Fruit fly (Drosophila melanogaster) whole organism, embryonic: Measurements from ENCODE around the gene Hr38.

Experiments used
- Atf3 ChIP-seq: fragments of 200-800 bp; sonication (Bioruptor generic); optimal IDR thresholded peaks from 3 replicates; lab custom pipeline; 2016; ENCODE audit warnings: missing biosample characterization, missing genetic modification characterization
- CG10274 ChIP-seq: fragments of 200-800 bp; sonication (Bioruptor generic); optimal IDR thresholded peaks from 3 replicates; lab custom pipeline; 2017; ENCODE audit warnings: missing biosample characterization, mild to moderate bottlenecking, missing genetic modification characterization
- CG10654 ChIP-seq: fragments of 200-800 bp; sonication (Bioruptor generic); optimal IDR thresholded peaks from 2 replicates; lab custom pipeline; 2016; ENCODE audit warnings: missing biosample characterization, missing genetic modification characterization
- CG11504 ChIP-seq: fragments of 200-800 bp; sonication (Bioruptor generic); optimal IDR thresholded peaks from 3 replicates; lab custom pipeline; 2019; ENCODE audit warnings: missing biosample characterization, mild to moderate bottlenecking, missing genetic modification characterization, moderate library complexity
- CG12769 ChIP-seq: fragments of 200-800 bp; sonication (Bioruptor generic); optimal IDR thresholded peaks from 2 replicates; lab custom pipeline; 2019; ENCODE audit warnings: missing biosample characterization, mild to moderate bottlenecking, missing genetic modification characterization, moderate library complexity
- CG15601 ChIP-seq: fragments of 200-800 bp; sonication (Bioruptor generic); optimal IDR thresholded peaks from 3 replicates; lab custom pipeline; 2019; ENCODE audit warnings: missing biosample characterization, mild to moderate bottlenecking, missing genetic modification characterization, moderate library complexity
- CG1603 ChIP-seq: fragments of 200-800 bp; sonication (Bioruptor generic); optimal IDR thresholded peaks from 2 replicates; lab custom pipeline; 2019; ENCODE audit warnings: missing biosample characterization, mild to moderate bottlenecking, missing genetic modification characterization, moderate library complexity
- CG1792 ChIP-seq: fragments of 200-800 bp; sonication (Bioruptor generic); optimal IDR thresholded peaks from 2 replicates; lab custom pipeline; 2016; ENCODE audit warnings: missing biosample characterization, missing genetic modification characterization
- CG2678 ChIP-seq: fragments of 200-800 bp; sonication (Bioruptor generic); optimal IDR thresholded peaks from 3 replicates; lab custom pipeline; 2019; ENCODE audit warnings: missing biosample characterization, mild to moderate bottlenecking, missing genetic modification characterization, moderate library complexity
- CG2875 ChIP-seq: fragments of 200-800 bp; sonication (Bioruptor generic); optimal IDR thresholded peaks from 2 replicates; lab custom pipeline; 2017; ENCODE audit warnings: missing biosample characterization, mild to moderate bottlenecking, missing genetic modification characterization, missing genetic modification reagents
- CG2889 ChIP-seq: fragments of 200-800 bp; sonication (Bioruptor generic); IDR thresholded peaks from 3 replicates; pipeline ENCODE4 v1.3.6; 2022; ENCODE audit warnings: missing biosample characterization, missing genetic modification characterization
- CG34422 ChIP-seq: fragments of 200-800 bp; sonication (Bioruptor generic); IDR thresholded peaks from 3 replicates; pipeline ENCODE4 v1.3.6; 2022; ENCODE audit warnings: missing biosample characterization, missing genetic modification characterization
- CG3847 ChIP-seq: fragments of 200-800 bp; sonication (Bioruptor generic); IDR thresholded peaks from 2 replicates; pipeline ENCODE4 v1.3.6; 2022; ENCODE audit warnings: missing biosample characterization, missing genetic modification characterization
- CG4404 ChIP-seq: fragments of 200-800 bp; sonication (Bioruptor generic); IDR thresholded peaks from 2 replicates; pipeline ENCODE4 v1.3.6; 2022; ENCODE audit warnings: missing biosample characterization, missing genetic modification characterization
- CG4730 ChIP-seq: fragments of 200-800 bp; sonication (Bioruptor generic); IDR thresholded peaks from 2 replicates; pipeline ENCODE4 v1.3.6; 2022; ENCODE audit warnings: missing biosample characterization, missing genetic modification characterization
- CG5953 ChIP-seq: fragments of 200-800 bp; sonication (Bioruptor generic); IDR thresholded peaks from 2 replicates; pipeline ENCODE4 v1.3.6; 2022; ENCODE audit warnings: missing biosample characterization, missing genetic modification characterization
- CG6175 ChIP-seq: fragments of 200-800 bp; sonication (Bioruptor generic); IDR thresholded peaks from 3 replicates; pipeline ENCODE4 v1.3.6; 2022; ENCODE audit warnings: missing biosample characterization, missing genetic modification characterization
- CG7786 ChIP-seq: fragments of 200-800 bp; sonication (Bioruptor generic); optimal IDR thresholded peaks from 2 replicates; lab custom pipeline; 2016; ENCODE audit warnings: missing biosample characterization, missing genetic modification characterization
- CG8388 ChIP-seq: fragments of 200-800 bp; sonication (Bioruptor generic); optimal IDR thresholded peaks from 2 replicates; lab custom pipeline; 2019; ENCODE audit warnings: missing biosample characterization, mild to moderate bottlenecking, missing genetic modification characterization, moderate library complexity
- CG9215 ChIP-seq: fragments of 200-800 bp; sonication (Bioruptor generic); IDR thresholded peaks from 2 replicates; pipeline ENCODE4 v1.3.6; 2022; ENCODE audit warnings: missing biosample characterization, missing genetic modification characterization
- CG9817 ChIP-seq: fragments of 200-800 bp; sonication (Bioruptor generic); optimal IDR thresholded peaks from 2 replicates; lab custom pipeline; 2018; ENCODE audit warnings: missing biosample characterization, mild to moderate bottlenecking, missing genetic modification characterization, moderate library complexity
- CkIIα-i1 ChIP-seq: fragments of 200-800 bp; sonication (Bioruptor generic); IDR thresholded peaks from 2 replicates; pipeline ENCODE4 v1.3.6; 2022; ENCODE audit warnings: missing biosample characterization, missing genetic modification characterization
- Dbx ChIP-seq: fragments of 200-800 bp; sonication (Bioruptor generic); IDR thresholded peaks from 3 replicates; pipeline ENCODE4 v1.3.6; 2022; ENCODE audit warnings: missing biosample characterization, missing genetic modification characterization
- Deaf1 ChIP-seq: fragments of 200-800 bp; optimal IDR thresholded peaks from 3 replicates; lab custom pipeline; 2019; ENCODE audit warnings: missing biosample characterization, mild to moderate bottlenecking, missing genetic modification characterization, moderate library complexity
- Gug ChIP-seq: fragments of 200-800 bp; sonication (Bioruptor generic); IDR thresholded peaks from 4 replicates; pipeline ENCODE4 v1.3.6; 2022; ENCODE audit warnings: missing biosample characterization, missing genetic modification characterization
- Hr39 ChIP-seq: fragments of >200 bp; optimal IDR thresholded peaks from 2 replicates; lab custom pipeline; 2017
- NC2α ChIP-seq: fragments of 200-800 bp; sonication (Bioruptor generic); optimal IDR thresholded peaks from 2 replicates; lab custom pipeline; 2016; ENCODE audit warnings: missing biosample characterization, missing genetic modification characterization
- Nf-YB ChIP-seq: fragments of 200-800 bp; sonication (Bioruptor generic); optimal IDR thresholded peaks from 3 replicates; lab custom pipeline; 2019; ENCODE audit warnings: missing biosample characterization, mild to moderate bottlenecking, missing genetic modification characterization, moderate library complexity
- Optix ChIP-seq: fragments of 200-800 bp; sonication (Bioruptor generic); IDR thresholded peaks from 3 replicates; pipeline ENCODE4 v1.3.6; 2022; ENCODE audit warnings: missing biosample characterization, missing genetic modification characterization
- abd-A ChIP-seq: fragments of 200-800 bp; sonication (Bioruptor generic); optimal IDR thresholded peaks from 3 replicates; lab custom pipeline; 2019; ENCODE audit warnings: missing biosample characterization, mild to moderate bottlenecking, missing genetic modification characterization, moderate library complexity
- ash1 ChIP-seq: fragments of 200-800 bp; sonication (Bioruptor generic); optimal IDR thresholded peaks from 2 replicates; lab custom pipeline; 2018; ENCODE audit warnings: missing biosample characterization, mild to moderate bottlenecking, missing genetic modification characterization
- br ChIP-seq: fragments of >200 bp; optimal IDR thresholded peaks from 2 replicates; lab custom pipeline; 2017
- cad ChIP-seq: fragments of >200 bp; optimal IDR thresholded peaks from 2 replicates; lab custom pipeline; 2017; ENCODE audit warnings: missing biosample characterization, missing genetic modification characterization
- cato ChIP-seq: fragments of 200-800 bp; sonication (Bioruptor generic); optimal IDR thresholded peaks from 2 replicates; lab custom pipeline; 2016; ENCODE audit warnings: missing biosample characterization, missing genetic modification characterization, borderline replicate concordance
- corto ChIP-seq: fragments of 200-800 bp; sonication (Bioruptor generic); optimal IDR thresholded peaks from 2 replicates; lab custom pipeline; 2016; ENCODE audit warnings: missing biosample characterization, mild to moderate bottlenecking, missing genetic modification characterization, moderate library complexity
- croc ChIP-seq: fragments of 200-800 bp; sonication (Bioruptor generic); conservative IDR thresholded peaks from 3 replicates; pipeline ENCODE4 v1.3.6; 2022; ENCODE audit warnings: missing biosample characterization, missing genetic modification characterization
- crol ChIP-seq: fragments of 200-800 bp; sonication (Bioruptor generic); IDR thresholded peaks from 2 replicates; pipeline ENCODE4 v1.3.6; 2022; ENCODE audit warnings: missing biosample characterization, missing genetic modification characterization
- dati ChIP-seq: fragments of 200-800 bp; sonication (Bioruptor generic); IDR thresholded peaks from 2 replicates; pipeline ENCODE4 v1.3.6; 2022; ENCODE audit warnings: missing biosample characterization, missing genetic modification characterization
- dpn ChIP-seq, 2 experiments: fragments of 200-800 bp; sonication (Bioruptor generic); optimal IDR thresholded peaks; 3 replicates each; lab custom pipeline; 2016; ENCODE audit warnings: missing biosample characterization in 2 of 2, missing genetic modification characterization in 2 of 2
- gce ChIP-seq: fragments of 200-800 bp; sonication (Bioruptor generic); IDR thresholded peaks from 3 replicates; pipeline ENCODE4 v1.3.6; 2022; ENCODE audit warnings: missing biosample characterization, missing genetic modification characterization
- ind ChIP-seq: fragments of 200-800 bp; sonication (Bioruptor generic); optimal IDR thresholded peaks from 3 replicates; lab custom pipeline; 2016; ENCODE audit warnings: missing biosample characterization, missing genetic modification characterization
- kni ChIP-seq: fragments of 200-800 bp; sonication (Bioruptor generic); optimal IDR thresholded peaks from 3 replicates; lab custom pipeline; 2017; ENCODE audit warnings: mild to moderate bottlenecking, missing biosample characterization, missing genetic modification reagents, missing genetic modification characterization
- knrl ChIP-seq: fragments of 200-800 bp; sonication (Bioruptor generic); IDR thresholded peaks from 3 replicates; pipeline ENCODE4 v1.3.6; 2022; ENCODE audit warnings: missing biosample characterization, missing genetic modification characterization; ENCODE audit not compliant: partially characterized antibody
- nom ChIP-seq: fragments of 200-800 bp; sonication (Bioruptor generic); optimal IDR thresholded peaks from 2 replicates; lab custom pipeline; 2017; ENCODE audit warnings: missing biosample characterization, missing genetic modification characterization, mild to moderate bottlenecking, moderate library complexity, missing genetic modification reagents
- pum ChIP-seq: fragments of 200-800 bp; sonication (Bioruptor generic); optimal IDR thresholded peaks from 2 replicates; lab custom pipeline; 2016; ENCODE audit warnings: missing biosample characterization, missing genetic modification characterization
- row ChIP-seq: fragments of 200-800 bp; sonication (Bioruptor generic); IDR thresholded peaks from 3 replicates; pipeline ENCODE4 v1.3.6; 2022; ENCODE audit warnings: missing biosample characterization, missing genetic modification characterization
- run ChIP-seq: fragments of 200-800 bp; sonication (Bioruptor generic); optimal IDR thresholded peaks from 3 replicates; lab custom pipeline; 2018; ENCODE audit warnings: missing biosample characterization, mild to moderate bottlenecking, missing genetic modification characterization
- tgo ChIP-seq: fragments of 200-800 bp; sonication (Bioruptor generic); IDR thresholded peaks from 3 replicates; pipeline ENCODE4 v1.3.6; 2022; ENCODE audit warnings: missing biosample characterization, missing genetic modification characterization
- toy ChIP-seq: fragments of 200-800 bp; sonication (Bioruptor generic); IDR thresholded peaks from 2 replicates; pipeline ENCODE4 v1.3.6; 2022; ENCODE audit warnings: missing biosample characterization, missing genetic modification characterization
- ttk ChIP-seq: fragments of 200-800 bp; sonication (Bioruptor generic); IDR thresholded peaks from 2 replicates; pipeline ENCODE4 v2.1.2; 2022; ENCODE audit warnings: missing biosample characterization, missing genetic modification characterization
- zen2 ChIP-seq: fragments of 200-800 bp; sonication (Bioruptor generic); IDR thresholded peaks from 3 replicates; pipeline ENCODE4 v1.3.6; 2022; ENCODE audit warnings: missing biosample characterization, missing genetic modification characterization; ENCODE audit not compliant: partially characterized antibody

Gene Hr38

dm6 chr2L:20759809-20760485, 45.6 kb upstream of the Hr38 start (continued):
- TF ChIP-seq dpn (GFP tag; optimal IDR thresholded peaks at IDR 0.05; lab: Kevin White, UChicago) (peak in 1 of 2 experiments; percentile 18), CG9215 (GFP tag; lab: Robert Waterston, UW) (peak; percentile 29; the same call in 1 of the 2 replicates), pum (GFP tag; lab: Kevin White, UChicago) (peak; percentile 1), kni (no peak), row (GFP tag; lab: Robert Waterston, UW) (peak; percentile 68), CG4404 (GFP tag; lab: Robert Waterston, UW) (no peak), CG1603 (tag; lab: Kevin White, UChicago) (no peak), tgo (GFP tag; lab: Robert Waterston, UW) (peak; percentile 50; the same call in 2 of the 3 replicates), CG10274 (GFP tag; lab: Kevin White, UChicago) (no peak), Nf-YB (GFP tag; lab: Kevin White, UChicago) (peak; percentile 27), CG5953 (GFP tag; lab: Robert Waterston, UW) (no peak), br (no peak), CG12769 (tag; lab: Kevin White, UChicago) (no peak), zen2 (GFP tag; lab: Robert Waterston, UW) (no peak), run (tag; lab: Kevin White, UChicago) (no peak), ash1 (GFP tag; lab: Kevin White, UChicago) (no peak), CG6175 (no peak), Optix (GFP tag; lab: Robert Waterston, UW) (no peak), CG10654 (GFP tag; lab: Kevin White, UChicago) (peak; percentile 14), nom (GFP tag; lab: Kevin White, UChicago) (no peak), Dbx (peak; percentile 36; the same call in 1 of the 3 replicates), cad (GFP tag; lab: Kevin White, UChicago) (no peak), gce (GFP tag; lab: Robert Waterston, UW) (no peak), CG2875 (no peak), toy (GFP tag; lab: Robert Waterston, UW) (no peak), CG34422 (no peak), CkIIα-i1 (GFP tag; lab: Robert Waterston, UW) (no peak), CG11504 (peak; percentile 77), ttk (GFP tag; lab: Robert Waterston, UW) (no peak), CG4730 (GFP tag; lab: Robert Waterston, UW) (no peak), croc (GFP tag; lab: Robert Waterston, UW) (no peak; the same call in 2 of the 3 replicates), corto (GFP tag; lab: Kevin White, UChicago) (no peak), Atf3 (no peak), NC2α (GFP tag; lab: Kevin White, UChicago) (no peak), Gug (GFP tag; lab: Robert Waterston, UW) (no peak), CG2678 (tag; lab: Kevin White, UChicago) (peak; percentile 76), abd-A (no peak), CG1792 (GFP tag; lab: Kevin White, UChicago) (no peak), CG9817 (tag; lab: Kevin White, UChicago) (peak; percentile 41), crol (GFP tag; lab: Robert Waterston, UW) (no peak), Hr39 (no peak), dati (GFP tag; lab: Robert Waterston, UW) (no peak), CG7786 (GFP tag; lab: Kevin White, UChicago) (no peak), CG2889 (GFP tag; lab: Robert Waterston, UW) (no peak), CG3847 (GFP tag; lab: Robert Waterston, UW) (peak; percentile 41; the same call in 1 of the 2 replicates), CG15601 (peak; percentile 23), cato (GFP tag; lab: Kevin White, UChicago) (no peak), ind (peak; percentile 26), Deaf1 (tag; lab: Kevin White, UChicago) (peak; percentile 3), knrl (GFP tag; lab: Robert Waterston, UW) (no peak), CG8388 (GFP tag; lab: Kevin White, UChicago) (peak; percentile 54)
